Worm (Caenorhabditis elegans) whole organism, L2 larva: ENCODE measurements around the gene srh-88.

Source experiments
- aly-2 ChIP-seq: fragments of 150-350 bp; optimal IDR thresholded peaks from 2 replicates; lab custom pipeline; 2014; ENCODE audit warnings: missing biosample characterization, missing genetic modification characterization
- blmp-1 ChIP-seq: sonication (generic microtip); optimal IDR thresholded peaks from 2 replicates; lab custom pipeline; 2017; ENCODE audit warnings: missing genetic modification characterization, mild to moderate bottlenecking, missing compliant biosample characterization, antibody characterized with exemption, moderate library complexity; ENCODE audit not compliant: insufficient read depth
- egl-27 ChIP-seq: sonication (generic microtip); optimal IDR thresholded peaks from 3 replicates; lab custom pipeline; 2017; ENCODE audit warnings: missing biosample characterization, missing genetic modification reagents, missing genetic modification characterization
- lin-13 ChIP-seq: fragments of 150-350 bp; optimal IDR thresholded peaks from 2 replicates; lab custom pipeline; 2014; ENCODE audit warnings: missing biosample characterization, missing genetic modification reagents, missing genetic modification characterization
- mab-5 ChIP-seq: fragments of 150-350 bp; optimal IDR thresholded peaks from 2 replicates; lab custom pipeline; 2014; ENCODE audit warnings: missing biosample characterization, missing genetic modification characterization
- nhr-25 ChIP-seq: fragments of 150-350 bp; sonication (generic microtip); optimal IDR thresholded peaks from 3 replicates; lab custom pipeline; 2014; ENCODE audit warnings: missing biosample characterization, missing genetic modification characterization
- sem-4 ChIP-seq: fragments of 150-350 bp; optimal IDR thresholded peaks from 2 replicates; lab custom pipeline; 2014; ENCODE audit warnings: missing biosample characterization, missing genetic modification reagents, missing genetic modification characterization
- skn-1 ChIP-seq: sonication (generic microtip); optimal IDR thresholded peaks from 2 replicates; lab custom pipeline; 2017; ENCODE audit warnings: missing biosample characterization, missing genetic modification characterization
- sma-3 ChIP-seq: sonication (generic microtip); optimal IDR thresholded peaks from 2 replicates; lab custom pipeline; 2016; ENCODE audit warnings: missing genetic modification reagents, missing genetic modification characterization, missing compliant biosample characterization
- snpc-4 ChIP-seq: fragments of 150-350 bp; optimal IDR thresholded peaks from 2 replicates; lab custom pipeline; 2014; ENCODE audit warnings: missing biosample characterization, missing genetic modification characterization
- unc-39 ChIP-seq: fragments of 150-350 bp; optimal IDR thresholded peaks from 2 replicates; lab custom pipeline; 2014; ENCODE audit warnings: missing biosample characterization, missing genetic modification characterization
- unc-62 ChIP-seq: fragments of 150-350 bp; optimal IDR thresholded peaks from 2 replicates; lab custom pipeline; 2014; ENCODE audit warnings: missing biosample characterization, missing genetic modification reagents, missing genetic modification characterization
- zag-1 ChIP-seq: fragments of 150-350 bp; optimal IDR thresholded peaks from 2 replicates; lab custom pipeline; 2014; ENCODE audit warnings: missing biosample characterization, missing genetic modification characterization

- TF ChIP-seq snpc-4 (tag; lab: Kevin White, UChicago) (no peak), unc-39 (tag; lab: Kevin White, UChicago) (no peak), zag-1 (tag; lab: Kevin White, UChicago) (no peak), lin-13 (GFP tag; lab: Kevin White, UChicago) (no peak), sma-3 (GFP tag; lab: Kevin White, UChicago) (no peak), egl-27 (no peak), sem-4 (tag; lab: Kevin White, UChicago) (no peak), aly-2 (no peak), unc-62 (GFP tag; lab: Kevin White, UChicago) (no peak), blmp-1 (no peak), skn-1 (tag; lab: Kevin White, UChicago) (no peak), nhr-25 (tag; lab: Kevin White, UChicago) (no peak), mab-5 (tag; lab: Kevin White, UChicago) (no peak)
These were observed 1.7 kb downstream of the srh-88 start, which contains the start of gene srw-138 for ce11 chrV:2962960-2963359.
